Fruit fly (Drosophila melanogaster) whole organism, adult: ENCODE results near the gene Caf1-55.
A peak's percentile ranks its signal among the peaks of the same experiment; 100 is the strongest.

ENCODE experiments used
- CG11617 ChIP-seq: fragments of 200-800 bp; sonication (Bioruptor generic); optimal IDR thresholded peaks from 2 replicates; lab custom pipeline; 2017; ENCODE audit warnings: mild to moderate bottlenecking, missing biosample characterization, missing genetic modification reagents, missing genetic modification characterization
- CG12768 ChIP-seq: fragments of 200-800 bp; sonication (Bioruptor generic); optimal IDR thresholded peaks from 2 replicates; lab custom pipeline; 2017; ENCODE audit warnings: missing biosample characterization, missing genetic modification characterization, mild to moderate bottlenecking, moderate library complexity, missing genetic modification reagents
- CG14711 ChIP-seq: fragments of 200-800 bp; sonication (Bioruptor generic); optimal IDR thresholded peaks from 2 replicates; lab custom pipeline; 2018; ENCODE audit warnings: missing biosample characterization, mild to moderate bottlenecking, missing genetic modification characterization, moderate library complexity
- CG1620 ChIP-seq: fragments of 200-800 bp; sonication (Bioruptor generic); optimal IDR thresholded peaks from 2 replicates; lab custom pipeline; 2016; ENCODE audit warnings: missing biosample characterization, missing genetic modification characterization
- CG33017 ChIP-seq: fragments of 200-800 bp; sonication (Bioruptor generic); optimal IDR thresholded peaks from 2 replicates; lab custom pipeline; 2018; ENCODE audit warnings: missing biosample characterization, mild to moderate bottlenecking, missing genetic modification characterization, moderate library complexity
- CG5204 ChIP-seq: fragments of 200-800 bp; sonication (Bioruptor generic); optimal IDR thresholded peaks from 2 replicates; lab custom pipeline; 2016; ENCODE audit warnings: missing biosample characterization, missing genetic modification characterization
- CG7045 ChIP-seq: fragments of 200-800 bp; sonication (Bioruptor generic); optimal IDR thresholded peaks from 2 replicates; lab custom pipeline; 2017; ENCODE audit warnings: missing biosample characterization, mild to moderate bottlenecking, missing genetic modification characterization
- CG7101 ChIP-seq: fragments of 200-800 bp; sonication (Bioruptor generic); optimal IDR thresholded peaks from 2 replicates; lab custom pipeline; 2018; ENCODE audit warnings: missing biosample characterization, mild to moderate bottlenecking, missing genetic modification characterization, moderate library complexity
- Clk ChIP-seq: fragments of 200-800 bp; sonication (Bioruptor generic); optimal IDR thresholded peaks from 2 replicates; lab custom pipeline; 2017; ENCODE audit warnings: missing biosample characterization, missing genetic modification characterization
- Crg-1 ChIP-seq: fragments of 200-800 bp; sonication (Bioruptor generic); optimal IDR thresholded peaks from 2 replicates; lab custom pipeline; 2016; ENCODE audit warnings: missing biosample characterization, missing genetic modification characterization
- Hr96 ChIP-seq: fragments of 200-800 bp; sonication (Bioruptor generic); optimal IDR thresholded peaks from 2 replicates; lab custom pipeline; 2016; ENCODE audit warnings: missing biosample characterization, missing genetic modification characterization
- Mnt ChIP-seq: fragments of 200-800 bp; sonication (Bioruptor generic); optimal IDR thresholded peaks from 2 replicates; lab custom pipeline; 2016; ENCODE audit warnings: missing biosample characterization, mild to moderate bottlenecking, missing genetic modification characterization
- bab1 ChIP-seq: fragments of 200-800 bp; sonication (Bioruptor generic); optimal IDR thresholded peaks from 3 replicates; lab custom pipeline; 2019; ENCODE audit warnings: missing biosample characterization, mild to moderate bottlenecking, missing genetic modification characterization, moderate library complexity
- cic ChIP-seq: fragments of 200-800 bp; sonication (Bioruptor generic); optimal IDR thresholded peaks from 2 replicates; lab custom pipeline; 2017; ENCODE audit warnings: missing biosample characterization, mild to moderate bottlenecking, missing genetic modification characterization, moderate library complexity
- cnc ChIP-seq, 2 experiments: fragments of >200 bp; optimal IDR thresholded peaks; 2 replicates each; lab custom pipeline; 2017
- kay ChIP-seq: fragments of 200-800 bp; sonication (Bioruptor generic); peaks from one replicate; lab custom pipeline; 2016; ENCODE audit warnings: missing biosample characterization, missing genetic modification characterization, borderline replicate concordance
- ovo ChIP-seq: fragments of 200-800 bp; sonication (Bioruptor generic); optimal IDR thresholded peaks from 2 replicates; lab custom pipeline; 2016; ENCODE audit warnings: missing biosample characterization, missing genetic modification characterization
- pad ChIP-seq: fragments of 200-800 bp; sonication (Bioruptor generic); optimal IDR thresholded peaks from 3 replicates; lab custom pipeline; 2017; ENCODE audit warnings: missing biosample characterization, missing genetic modification characterization, mild to moderate bottlenecking, moderate library complexity, missing genetic modification reagents
- tj ChIP-seq: fragments of 200-800 bp; sonication (Bioruptor generic); optimal IDR thresholded peaks from 3 replicates; lab custom pipeline; 2017; ENCODE audit warnings: missing biosample characterization, mild to moderate bottlenecking, missing genetic modification characterization, moderate library complexity
- toe ChIP-seq: fragments of 200-800 bp; sonication (Bioruptor generic); optimal IDR thresholded peaks from 2 replicates; lab custom pipeline; 2016; ENCODE audit warnings: missing biosample characterization, missing genetic modification characterization

Caf1-55 gene

dm6 chr3R:15222973-15223372 lies 2.4 kb upstream of the Caf1-55 start, which contains the start of gene Polr2G:
Polr2G (minus strand) TSS chr3R:15223180.
- TF ChIP-seq bab1 (peak; percentile 30), cic (no peak)

- TF ChIP-seq tj (GFP tag; lab: Kevin White, UChicago) = peak; percentile 94
- TF ChIP-seq CG33017 (tag; lab: Kevin White, UChicago) = peak; percentile 100
- peak; percentile 89 for TF ChIP-seq cic
- peak; percentile 100 for TF ChIP-seq CG7101 (tag; lab: Kevin White, UChicago)
- TF ChIP-seq CG14711 (tag; lab: Kevin White, UChicago) = peak; percentile 99
- no peak for TF ChIP-seq cnc (optimal IDR thresholded peaks at IDR 0.05; lab: Kevin White, UChicago)
- peak; percentile 99 for TF ChIP-seq Crg-1 (GFP tag; lab: Kevin White, UChicago)
- TF ChIP-seq CG5204 (GFP tag; lab: Kevin White, UChicago) = peak; percentile 100
- TF ChIP-seq CG12768 (GFP tag; lab: Kevin White, UChicago) = peak; percentile 100
- TF ChIP-seq bab1 = peak; percentile 100
- TF ChIP-seq toe (GFP tag; lab: Kevin White, UChicago) = peak; percentile 100
- peak; percentile 99 for TF ChIP-seq CG1620 (GFP tag; lab: Kevin White, UChicago)
- peak; percentile 100 for TF ChIP-seq CG7045 (GFP tag; lab: Kevin White, UChicago)
- TF ChIP-seq Hr96 (GFP tag; lab: Kevin White, UChicago) = no peak
- peak; percentile 98 for TF ChIP-seq ovo
- TF ChIP-seq Clk (GFP tag; lab: Kevin White, UChicago) = peak; percentile 99
- peak; percentile 96 for TF ChIP-seq pad
- TF ChIP-seq Mnt (GFP tag; lab: Kevin White, UChicago) = peak; percentile 99
- no peak for TF ChIP-seq kay (GFP tag; lab: Kevin White, UChicago)
- peak; percentile 99 for TF ChIP-seq CG11617 (GFP tag; lab: Kevin White, UChicago)
Observed at dm6 chr3R:15229329-15229876, 4.0 kb downstream of the Caf1-55 start, which contains the start of the genes Art3 and mRpS10. Art3 (minus strand) TSS chr3R:15229408. mRpS10 (plus strand) TSS chr3R:15229665.

dm6 chr3R:15230285-15230684 lies 4.9 kb downstream of the Caf1-55 start, which contains the start of gene CG34316:
CG34316 (plus strand) TSS chr3R:15230585.
- TF ChIP-seq ovo = no peak
- TF ChIP-seq cic = no peak
- no peak for TF ChIP-seq CG14711 (tag; lab: Kevin White, UChicago)
- no peak for TF ChIP-seq Crg-1 (GFP tag; lab: Kevin White, UChicago)
- TF ChIP-seq CG5204 (GFP tag; lab: Kevin White, UChicago) = no peak
- TF ChIP-seq Hr96 (GFP tag; lab: Kevin White, UChicago) = no peak
- TF ChIP-seq CG11617 (GFP tag; lab: Kevin White, UChicago) = no peak
- no peak for TF ChIP-seq toe (GFP tag; lab: Kevin White, UChicago)
- TF ChIP-seq CG12768 (GFP tag; lab: Kevin White, UChicago) = no peak
- TF ChIP-seq tj (GFP tag; lab: Kevin White, UChicago) = no peak
- TF ChIP-seq pad = no peak
- no peak for TF ChIP-seq CG33017 (tag; lab: Kevin White, UChicago)
- TF ChIP-seq Mnt (GFP tag; lab: Kevin White, UChicago) = no peak
- no peak for TF ChIP-seq bab1
- TF ChIP-seq cnc (optimal IDR thresholded peaks at IDR 0.05; lab: Kevin White, UChicago) = no peak
- no peak for TF ChIP-seq Clk (GFP tag; lab: Kevin White, UChicago)
- no peak for TF ChIP-seq CG7045 (GFP tag; lab: Kevin White, UChicago)

- TF ChIP-seq kay (GFP tag; lab: Kevin White, UChicago) (no peak), CG7045 (GFP tag; lab: Kevin White, UChicago) (no peak), toe (GFP tag; lab: Kevin White, UChicago) (no peak), Hr96 (GFP tag; lab: Kevin White, UChicago) (no peak), ovo (no peak)
Observed at dm6 chr3R:15231635-15232138, 6.3 kb downstream of the Caf1-55 start.

dm6 chr3R:15242186-15243045 lies 17.0 kb downstream of the Caf1-55 start, which contains the start of the genes tefu and Hsc70-4:
tefu (minus strand) TSS chr3R:15242236.
Hsc70-4 (plus strand) TSS chr3R:15242687.
- no peak for TF ChIP-seq cnc (optimal IDR thresholded peaks at IDR 0.05; lab: Kevin White, UChicago)
- no peak for TF ChIP-seq Crg-1 (GFP tag; lab: Kevin White, UChicago)
- TF ChIP-seq kay (GFP tag; lab: Kevin White, UChicago) = no peak
- peak; percentile 69 for TF ChIP-seq bab1
- TF ChIP-seq CG11617 (GFP tag; lab: Kevin White, UChicago) = peak; percentile 42
- peak; percentile 83 for TF ChIP-seq toe (GFP tag; lab: Kevin White, UChicago)
- TF ChIP-seq Hr96 (GFP tag; lab: Kevin White, UChicago) = peak; percentile 51
- peak; percentile 52 for TF ChIP-seq tj (GFP tag; lab: Kevin White, UChicago)
- peak; percentile 82 for TF ChIP-seq CG5204 (GFP tag; lab: Kevin White, UChicago)
- peak; percentile 35 for TF ChIP-seq ovo
- TF ChIP-seq CG7101 (tag; lab: Kevin White, UChicago) = peak; percentile 55
- no peak for TF ChIP-seq CG14711 (tag; lab: Kevin White, UChicago)
- TF ChIP-seq CG1620 (GFP tag; lab: Kevin White, UChicago) = peak; percentile 53
- peak; percentile 80 for TF ChIP-seq cic
- no peak for TF ChIP-seq CG12768 (GFP tag; lab: Kevin White, UChicago)
- TF ChIP-seq Clk (GFP tag; lab: Kevin White, UChicago) = peak; percentile 62
- peak; percentile 28 for TF ChIP-seq pad
- TF ChIP-seq CG33017 (tag; lab: Kevin White, UChicago) = peak; percentile 0
- TF ChIP-seq Mnt (GFP tag; lab: Kevin White, UChicago) = peak; percentile 93
- peak; percentile 41 for TF ChIP-seq CG7045 (GFP tag; lab: Kevin White, UChicago)
